Fruit fly (Drosophila melanogaster): ENCODE data around the gene scny.

DNA sequence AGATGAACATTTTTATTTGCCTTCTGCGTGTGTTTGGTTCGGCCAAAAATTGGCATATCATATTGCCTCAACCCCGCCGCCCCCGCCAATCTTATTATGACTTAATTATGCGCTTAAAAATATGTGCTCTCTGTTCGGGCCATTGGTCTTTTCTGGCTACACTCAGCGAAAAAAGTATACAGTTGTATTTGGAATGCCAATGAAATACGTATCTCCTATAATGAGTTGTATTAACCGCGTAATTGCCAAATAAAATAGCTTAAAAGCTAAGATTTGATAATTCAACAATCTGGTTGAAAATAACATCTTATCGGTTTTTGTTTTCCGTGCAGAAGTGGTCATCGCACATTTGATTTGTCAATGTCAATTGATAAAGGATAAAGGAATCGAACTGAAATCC is 51.2 kb downstream of the scny start:
- no peak for TF ChIP-seq ttk (optimal IDR thresholded peaks at IDR 0.05)
- TF ChIP-seq h (optimal IDR thresholded peaks at IDR 0.05) = no peak
- TF ChIP-seq Myc (optimal IDR thresholded peaks at IDR 0.05) = no peak
- TF ChIP-seq psq (optimal IDR thresholded peaks at IDR 0.05) = no peak

Measured in Kc167 (cell line).